Fruit fly (Drosophila melanogaster) whole organism: Measurements from ENCODE around the gene CG32625.

Experiments
- CG8478 ChIP-seq: fragments of >200 bp; optimal IDR thresholded peaks from 2 replicates; lab custom pipeline; 2018; ENCODE audit warnings: inconsistent platforms
- Dll ChIP-seq: fragments of >200 bp; optimal IDR thresholded peaks from 2 replicates; lab custom pipeline; 2017
- EcR ChIP-seq, 2 experiments: fragments of >200 bp; optimal IDR thresholded peaks; 2 replicates each; lab custom pipeline; 2017; ENCODE audit warnings: missing biosample characterization in 2 of 2, missing genetic modification characterization in 2 of 2, missing genetic modification reagents in 2 of 2
- pan ChIP-seq: fragments of >200 bp; optimal IDR thresholded peaks from 2 replicates; lab custom pipeline; 2017
- psq ChIP-seq: fragments of >200 bp; optimal IDR thresholded peaks from 2 replicates; lab custom pipeline; 2017
- usp ChIP-seq: fragments of >200 bp; optimal IDR thresholded peaks from 2 replicates; lab custom pipeline; 2017; ENCODE audit warnings: missing biosample characterization, missing genetic modification characterization, mixed read lengths

Gene CG32625

DNA sequence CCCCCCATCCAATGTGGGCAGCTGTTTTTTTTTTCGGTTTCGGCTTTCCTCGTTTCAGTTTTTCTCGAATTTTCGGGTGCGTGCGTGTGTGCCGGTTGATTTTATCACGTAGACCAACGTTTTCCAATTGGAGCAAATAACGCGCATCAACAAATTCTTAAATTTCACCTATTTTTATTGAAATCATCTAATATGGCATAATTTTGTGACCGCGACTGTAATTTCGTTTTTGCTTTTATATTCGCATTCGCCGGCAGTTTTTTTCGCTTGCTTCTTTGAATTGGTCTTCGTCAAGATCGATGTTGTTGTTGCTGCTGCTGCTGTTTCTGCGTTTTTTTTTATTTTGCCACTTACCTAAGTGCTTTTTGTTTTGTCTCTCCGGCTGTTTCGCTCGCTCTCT, 2.1 kb downstream of the CG32625 start:
- no peak for TF ChIP-seq CG8478 (lab: Kevin White, UChicago)

DNA sequence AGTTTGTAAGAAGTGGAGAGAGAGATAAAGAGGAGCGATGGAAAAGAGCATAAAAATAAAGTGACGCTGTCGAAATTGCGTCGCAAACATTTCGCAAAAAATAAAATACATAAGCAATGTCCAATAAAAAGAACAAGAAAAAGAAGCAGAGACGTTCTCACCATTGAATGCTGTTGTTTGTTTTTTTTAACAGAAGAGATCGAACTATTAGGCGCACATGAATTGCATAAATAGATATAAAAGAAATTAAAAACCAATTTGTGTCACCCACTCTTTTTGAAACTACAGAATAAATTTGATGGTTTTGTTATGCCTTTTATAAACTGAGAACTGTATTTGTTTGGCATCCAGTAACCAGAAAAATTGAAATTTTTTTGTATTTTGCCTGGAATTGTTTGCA, 2.9 kb downstream of the CG32625 start:
- TF ChIP-seq EcR (GFP tag; optimal IDR thresholded peaks at IDR 0.05; lab: Kevin White, UChicago) (no peak), usp (GFP tag; lab: Kevin White, UChicago) (no peak), Dll (no peak), pan (lab: Kevin White, UChicago) (no peak), psq (no peak)

DNA sequence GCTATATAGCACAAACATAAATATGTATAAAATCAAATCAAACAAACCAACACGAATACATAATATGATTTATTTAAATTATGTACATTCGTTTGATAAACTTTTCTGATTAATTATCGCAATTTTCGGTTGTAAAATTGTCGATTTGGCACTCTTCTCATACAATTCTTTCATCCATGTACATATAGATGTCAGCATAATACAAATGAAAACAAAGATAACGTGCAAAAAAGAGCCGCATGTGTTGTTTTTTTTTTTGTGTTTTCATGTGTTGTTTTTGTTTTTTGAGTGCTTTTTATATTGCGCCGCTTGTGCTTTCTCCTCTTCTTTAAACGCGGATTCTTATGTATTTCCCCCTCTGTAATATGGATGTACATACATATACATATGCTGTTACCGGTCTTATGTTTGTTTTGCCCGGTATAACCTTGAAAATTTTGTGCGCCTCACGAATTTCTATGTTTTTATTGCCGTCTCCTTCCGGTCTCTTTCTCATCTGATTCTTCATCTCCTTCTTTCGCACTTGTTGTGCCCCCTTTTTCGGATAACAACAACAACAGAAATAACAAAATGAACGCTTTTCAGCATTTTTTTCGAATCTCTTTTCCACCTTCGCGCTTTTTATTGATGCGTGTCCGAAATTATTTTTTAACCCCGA, 3.4 kb downstream of the CG32625 start:
- TF ChIP-seq Dll (no peak), psq (peak; percentile 36)

DNA sequence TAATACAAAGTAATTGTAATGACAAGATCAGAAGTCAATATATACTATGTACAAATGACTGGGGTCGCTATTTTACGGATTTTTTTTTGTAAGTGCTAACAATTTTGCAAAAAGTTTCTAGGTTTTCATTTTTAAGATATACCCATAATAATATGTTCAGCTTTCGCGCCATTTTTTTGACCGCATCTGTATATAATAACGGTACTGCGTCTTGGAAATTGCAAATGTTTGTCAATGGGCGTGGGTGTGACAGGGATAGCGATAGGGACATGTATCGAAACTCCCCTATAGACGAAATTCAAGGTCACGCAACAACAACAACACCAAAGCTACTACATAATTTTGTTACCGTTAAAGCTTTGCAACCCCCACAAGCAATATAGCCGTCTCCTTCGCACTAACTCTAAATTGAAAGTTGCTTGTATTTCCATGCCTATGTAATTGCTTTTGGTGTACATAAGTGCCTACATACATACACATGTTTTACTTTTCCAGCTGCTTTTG, 4.0 kb downstream of the CG32625 start:
- TF ChIP-seq Dll (no peak), psq (no peak), pan (lab: Kevin White, UChicago) (no peak), EcR (GFP tag; optimal IDR thresholded peaks at IDR 0.05; lab: Kevin White, UChicago) (no peak), usp (GFP tag; lab: Kevin White, UChicago) (no peak), CG8478 (lab: Kevin White, UChicago) (no peak)

DNA sequence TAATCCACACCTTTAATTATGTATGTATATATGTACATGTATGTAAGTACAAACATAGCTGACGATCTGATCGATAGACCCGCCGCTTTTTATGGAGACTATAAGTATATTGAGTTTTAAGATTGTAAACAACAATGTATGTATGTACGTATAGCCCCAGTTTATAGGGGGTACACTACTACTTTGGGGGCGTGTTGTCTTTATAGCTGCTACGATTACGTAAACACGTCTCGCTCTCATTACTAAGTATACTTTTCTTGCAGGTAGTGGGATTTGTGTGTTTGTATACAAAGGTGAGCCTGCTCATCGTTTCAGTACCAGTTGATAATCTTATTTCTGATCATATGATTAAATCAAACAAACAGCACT, 6.8 kb downstream of the CG32625 start:
- TF ChIP-seq Dll (no peak), CG8478 (lab: Kevin White, UChicago) (no peak), psq (no peak), EcR (GFP tag; optimal IDR thresholded peaks at IDR 0.05; lab: Kevin White, UChicago) (no peak), pan (lab: Kevin White, UChicago) (no peak), usp (GFP tag; lab: Kevin White, UChicago) (no peak)

DNA sequence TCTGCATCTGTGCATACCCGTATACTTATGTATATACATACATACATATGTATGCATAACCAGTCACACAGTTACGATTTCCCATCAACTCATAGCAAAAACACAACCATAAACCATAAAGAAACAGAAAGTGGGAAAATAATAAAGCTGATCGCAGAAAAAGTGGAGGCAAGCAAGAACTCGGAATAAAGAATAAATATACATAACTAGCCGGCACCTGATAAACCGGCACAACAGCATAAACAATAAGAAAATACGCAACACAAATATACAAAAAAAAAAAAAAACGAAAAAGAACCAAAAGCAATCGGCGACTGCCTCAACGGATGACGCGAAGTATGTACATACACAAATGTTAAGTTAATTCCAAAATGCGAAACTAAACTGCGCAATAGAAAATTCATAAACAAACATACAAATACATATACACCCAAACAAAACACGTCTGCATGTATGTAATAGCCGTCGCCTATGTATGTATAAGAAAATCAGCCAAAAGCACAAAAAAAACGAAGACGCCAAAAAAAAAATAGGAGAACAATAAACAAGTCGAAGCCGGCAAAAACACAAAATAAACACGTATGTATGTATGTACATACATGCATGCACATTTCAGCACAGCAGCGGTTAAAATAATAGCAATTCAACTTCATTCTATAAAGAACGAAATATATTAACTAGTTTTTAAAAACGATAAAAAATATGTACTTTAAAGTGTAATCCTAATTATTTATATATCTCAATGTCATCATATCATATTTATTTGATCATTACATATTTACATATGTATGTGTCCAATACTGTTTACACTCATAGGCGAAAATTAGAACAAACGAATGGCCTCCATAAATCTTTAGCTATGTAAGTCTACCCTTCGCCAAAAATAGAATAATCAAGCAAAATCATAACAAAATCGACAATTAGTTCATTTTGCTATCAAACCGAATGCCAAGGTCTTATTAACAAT, 7.4 kb downstream of the CG32625 start:
- TF ChIP-seq pan (lab: Kevin White, UChicago) (no peak), usp (GFP tag; lab: Kevin White, UChicago) (no peak), Dll (no peak), psq (no peak), EcR (GFP tag; optimal IDR thresholded peaks at IDR 0.05; lab: Kevin White, UChicago) (no peak), CG8478 (lab: Kevin White, UChicago) (no peak)

DNA sequence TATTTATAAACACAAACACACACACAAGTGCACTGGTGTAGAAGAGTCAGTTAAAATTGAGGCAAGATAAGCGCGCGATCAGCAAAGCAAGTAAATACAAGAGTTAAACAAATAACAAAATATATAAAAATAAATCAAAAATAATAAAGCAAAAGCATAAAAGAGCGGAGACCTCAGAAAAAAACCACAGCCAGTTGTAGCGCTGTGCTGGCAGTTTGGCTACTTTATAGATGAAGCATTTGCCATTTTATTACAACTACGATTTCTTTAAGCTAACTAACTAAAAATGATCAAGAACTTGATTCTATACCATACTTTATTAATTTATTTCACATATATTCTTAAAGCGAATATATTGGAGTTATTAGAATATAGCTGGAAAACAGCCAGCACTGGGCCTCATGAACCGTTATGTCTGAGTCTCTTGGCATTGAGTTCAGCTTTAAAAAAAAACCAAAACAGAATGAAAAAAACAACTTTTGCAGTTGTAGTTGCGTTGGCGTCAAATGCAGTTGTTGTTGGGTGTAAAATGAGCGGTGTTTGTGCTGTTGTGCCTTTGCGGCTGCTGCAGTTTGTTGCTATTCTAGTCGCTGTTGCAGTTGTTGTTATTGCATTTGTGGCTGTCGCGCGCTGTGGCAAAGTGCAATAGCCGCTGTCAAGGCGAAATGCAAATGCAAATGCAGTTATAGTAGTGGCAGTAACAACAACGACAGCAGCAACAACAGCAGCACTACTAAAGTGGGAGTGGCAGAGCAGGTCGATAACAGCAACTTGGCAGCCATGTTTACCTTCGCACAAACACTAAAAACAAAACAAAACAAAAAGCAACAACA, 8.8 kb downstream of the CG32625 start:
- TF ChIP-seq EcR (GFP tag; optimal IDR thresholded peaks at IDR 0.05; lab: Kevin White, UChicago) = peak in 1 of 2 experiments; percentile 69
- TF ChIP-seq usp (GFP tag; lab: Kevin White, UChicago) = no peak
- no peak for TF ChIP-seq CG8478 (lab: Kevin White, UChicago)
- TF ChIP-seq psq = no peak
- TF ChIP-seq pan (lab: Kevin White, UChicago) = no peak
- no peak for TF ChIP-seq Dll

DNA sequence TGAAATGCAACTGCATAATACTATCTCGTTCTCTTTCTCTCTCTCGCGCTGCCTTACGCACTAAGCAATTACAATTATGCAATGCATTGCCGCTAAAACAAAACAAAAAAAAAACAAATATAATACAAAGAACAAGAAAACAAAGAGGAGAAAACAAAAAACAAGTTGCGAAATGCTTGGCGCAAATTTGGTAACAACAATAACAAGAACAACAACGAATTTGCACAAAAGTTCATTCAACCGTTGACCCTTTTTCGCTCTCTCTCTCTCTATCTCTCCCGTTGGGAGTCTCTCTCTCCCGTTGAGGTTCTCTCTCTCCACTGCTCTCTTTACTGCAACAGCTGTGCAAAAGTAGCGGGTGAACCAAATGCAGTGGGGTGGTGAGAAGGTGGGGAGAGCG, 9.6 kb downstream of the CG32625 start:
- TF ChIP-seq CG8478 (lab: Kevin White, UChicago) (no peak), Dll (no peak), EcR (GFP tag; optimal IDR thresholded peaks at IDR 0.05; lab: Kevin White, UChicago) (peak in 1 of 2 experiments; percentile 80), usp (GFP tag; lab: Kevin White, UChicago) (no peak)

DNA sequence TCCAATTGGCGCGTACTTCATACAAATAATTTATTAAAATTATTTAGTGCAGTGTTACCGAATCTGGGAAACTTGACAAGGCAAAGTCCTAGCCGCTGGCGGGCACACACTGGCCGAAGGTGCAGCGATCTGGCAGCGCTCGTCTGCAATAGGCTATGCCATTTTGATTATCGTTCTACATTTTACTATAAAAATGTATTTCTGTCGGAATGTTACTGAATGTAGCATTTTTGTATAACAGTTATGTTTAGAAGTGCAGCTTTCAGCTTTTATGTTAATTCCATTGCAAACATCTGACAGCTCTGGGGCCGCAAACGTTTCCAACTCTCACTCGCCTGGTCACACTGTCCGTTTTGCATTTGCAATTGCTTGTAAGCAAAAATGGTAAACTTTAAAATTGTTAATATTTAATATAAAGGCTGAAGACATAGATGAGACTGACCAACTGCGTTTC, 12.0 kb downstream of the CG32625 start, which contains the start of gene Grip91:
TSS of gene Grip91 (minus strand) at position 85 of the 454 bp plus-strand sequence.
- no peak for TF ChIP-seq EcR (GFP tag; optimal IDR thresholded peaks at IDR 0.05; lab: Kevin White, UChicago)
- no peak for TF ChIP-seq usp (GFP tag; lab: Kevin White, UChicago)
- no peak for TF ChIP-seq psq
- no peak for TF ChIP-seq CG8478 (lab: Kevin White, UChicago)
- no peak for TF ChIP-seq Dll
- TF ChIP-seq pan (lab: Kevin White, UChicago) = no peak

DNA sequence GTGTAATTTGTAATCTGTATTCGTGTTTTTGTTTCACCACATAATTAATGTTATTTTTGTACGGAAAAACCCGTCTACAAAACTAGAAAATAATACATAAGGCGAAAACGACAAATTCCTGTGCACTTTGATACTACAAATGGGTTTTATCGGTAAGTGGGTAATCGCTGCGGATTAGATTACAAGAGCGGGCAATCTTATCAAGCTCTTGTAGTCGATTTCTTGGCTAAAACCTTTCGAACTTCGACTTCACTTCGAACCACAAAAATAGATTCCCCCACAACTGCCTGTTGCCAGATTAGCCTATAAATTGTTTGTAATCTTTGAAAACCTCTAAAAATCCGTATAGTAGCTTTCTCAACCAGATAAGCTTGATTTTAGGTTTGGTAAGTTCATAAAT, 15.6 kb downstream of the CG32625 start:
- no peak for TF ChIP-seq CG8478 (lab: Kevin White, UChicago)
- TF ChIP-seq usp (GFP tag; lab: Kevin White, UChicago) = no peak
- TF ChIP-seq Dll = no peak
- no peak for TF ChIP-seq EcR (GFP tag; optimal IDR thresholded peaks at IDR 0.05; lab: Kevin White, UChicago)
- TF ChIP-seq pan (lab: Kevin White, UChicago) = no peak
- TF ChIP-seq psq = no peak

DNA sequence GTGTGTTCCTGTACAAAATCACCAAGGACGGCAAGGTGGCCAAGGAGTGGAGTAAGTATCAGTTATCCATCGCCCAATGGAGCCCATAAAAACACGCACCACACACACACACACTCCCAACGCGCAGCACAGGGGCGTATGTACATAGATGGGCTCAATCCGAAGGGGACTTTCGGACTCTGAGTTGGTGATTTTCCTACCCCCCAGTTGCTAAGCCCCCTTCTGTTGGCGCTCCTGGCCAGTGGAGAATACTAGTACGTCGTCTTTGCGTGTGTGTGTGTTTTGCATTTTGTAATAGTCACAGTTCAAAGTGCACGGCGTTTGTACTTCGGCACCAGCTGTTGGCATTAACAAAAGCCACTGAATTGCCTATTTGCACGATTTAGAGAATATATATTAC, 16.6 kb downstream of the CG32625 start:
- TF ChIP-seq CG8478 (lab: Kevin White, UChicago) (no peak), Dll (no peak), usp (GFP tag; lab: Kevin White, UChicago) (no peak), psq (no peak), EcR (GFP tag; optimal IDR thresholded peaks at IDR 0.05; lab: Kevin White, UChicago) (no peak), pan (lab: Kevin White, UChicago) (no peak)
